Worm (Caenorhabditis elegans): ENCODE measurements around the gene elo-2.

ce11 chrIV:17440001-17440400, 27.2 kb downstream of the elo-2 start, which contains the start of gene C06A12.19:
- no peak for TF ChIP-seq pes-1 (GFP tag; IDR thresholded peaks at IDR 0.05)
- no peak for TF ChIP-seq ama-1 (optimal IDR thresholded peaks at IDR 0.05)
- no peak for TF ChIP-seq B0310.2 (tag; optimal IDR thresholded peaks at IDR 0.05)
- TF ChIP-seq hmbx-1 (tag; optimal IDR thresholded peaks at IDR 0.05): no peak
- TF ChIP-seq scrt-1 (GFP tag; IDR thresholded peaks at IDR 0.05): no peak
- TF ChIP-seq flt-1 (GFP tag; IDR thresholded peaks at IDR 0.05): no peak
- TF ChIP-seq tbx-11 (GFP tag; IDR thresholded peaks at IDR 0.05): no peak
- no peak for TF ChIP-seq hmg-4 (GFP tag; optimal IDR thresholded peaks at IDR 0.05)

Data from whole organism, early embryonic.